Worm (Caenorhabditis elegans): ENCODE data around the gene egl-20.

ce11 chrIV:9799129-9799528 lies 16.2 kb downstream of the egl-20 start, which contains the start of gene fat-4:
- TF ChIP-seq lim-6 (tag; optimal IDR thresholded peaks at IDR 0.05): no peak
- no peak for TF ChIP-seq nhr-11 (tag; optimal IDR thresholded peaks at IDR 0.05)
- no peak for TF ChIP-seq npax-4 (tag; optimal IDR thresholded peaks at IDR 0.05)
- TF ChIP-seq madf-2 (tag; optimal IDR thresholded peaks at IDR 0.05): no peak
- no peak for TF ChIP-seq sox-4 (tag; optimal IDR thresholded peaks at IDR 0.05)
- TF ChIP-seq pqm-1 (tag; optimal IDR thresholded peaks at IDR 0.05): no peak
- no peak for TF ChIP-seq pha-4 (tag; optimal IDR thresholded peaks at IDR 0.05)
- no peak for TF ChIP-seq ama-1 (optimal IDR thresholded peaks at IDR 0.05)
- TF ChIP-seq hlh-30 (tag; optimal IDR thresholded peaks at IDR 0.05; ENCODE audit: insufficient read depth): no peak
- TF ChIP-seq fkh-10 (GFP tag; optimal IDR thresholded peaks at IDR 0.05): no peak

Measured in whole organism, late embryonic.